Fruit fly (Drosophila melanogaster) whole organism, embryonic: ENCODE measurements around the gene TTLL4A.

Experiments used
- Atf6 ChIP-seq: fragments of 200-800 bp; sonication (Bioruptor generic); IDR thresholded peaks from 2 replicates; pipeline ENCODE4 v1.3.6; 2022; ENCODE audit warnings: missing biosample characterization, missing genetic modification characterization
- B-H2 ChIP-seq: fragments of 200-800 bp; sonication (Bioruptor generic); optimal IDR thresholded peaks from 2 replicates; lab custom pipeline; 2018; ENCODE audit warnings: missing biosample characterization, mild to moderate bottlenecking, missing genetic modification characterization
- CG10267 ChIP-seq: fragments of 200-800 bp; sonication (Bioruptor generic); optimal IDR thresholded peaks from 2 replicates; lab custom pipeline; 2018; ENCODE audit warnings: missing biosample characterization, mild to moderate bottlenecking, missing genetic modification characterization, moderate library complexity
- CG10959 ChIP-seq: fragments of 200-800 bp; sonication (Bioruptor generic); IDR thresholded peaks from 2 replicates; pipeline ENCODE4 v1.3.6; 2022; ENCODE audit warnings: missing biosample characterization, missing genetic modification characterization
- CG10979 ChIP-seq: fragments of 200-800 bp; sonication (Bioruptor generic); optimal IDR thresholded peaks from 2 replicates; lab custom pipeline; 2018; ENCODE audit warnings: missing biosample characterization, mild to moderate bottlenecking, missing genetic modification characterization, moderate library complexity
- CG11695 ChIP-seq: fragments of 200-800 bp; sonication (Bioruptor generic); IDR thresholded peaks from 3 replicates; pipeline ENCODE4 v1.3.6; 2022; ENCODE audit warnings: missing biosample characterization, missing genetic modification characterization
- CG12219 ChIP-seq: fragments of 200-800 bp; sonication (Bioruptor generic); optimal IDR thresholded peaks from 3 replicates; lab custom pipeline; 2018; ENCODE audit warnings: missing biosample characterization, mild to moderate bottlenecking, missing genetic modification characterization
- CG12659 ChIP-seq: fragments of 200-800 bp; sonication (Bioruptor generic); optimal IDR thresholded peaks from 3 replicates; lab custom pipeline; 2017; ENCODE audit warnings: mild to moderate bottlenecking, missing biosample characterization, missing genetic modification reagents, missing genetic modification characterization
- CG13287 ChIP-seq: fragments of 200-800 bp; sonication (Bioruptor generic); IDR thresholded peaks from 2 replicates; pipeline ENCODE4 v1.3.6; 2022; ENCODE audit warnings: missing biosample characterization, missing genetic modification characterization; ENCODE audit not compliant: partially characterized antibody
- CG13624 ChIP-seq: fragments of 200-800 bp; sonication (Bioruptor generic); optimal IDR thresholded peaks from 2 replicates; lab custom pipeline; 2016; ENCODE audit warnings: missing biosample characterization, missing genetic modification characterization
- CG14710 ChIP-seq: fragments of 200-800 bp; sonication (Bioruptor generic); optimal IDR thresholded peaks from 3 replicates; lab custom pipeline; 2019; ENCODE audit warnings: missing biosample characterization, mild to moderate bottlenecking, missing genetic modification characterization, moderate library complexity
- CG14965 ChIP-seq: fragments of 200-800 bp; sonication (Bioruptor generic); optimal IDR thresholded peaks from 2 replicates; lab custom pipeline; 2016; ENCODE audit warnings: missing biosample characterization, missing genetic modification characterization, borderline replicate concordance
- CG15073 ChIP-seq: fragments of 200-800 bp; sonication (Bioruptor generic); optimal IDR thresholded peaks from 2 replicates; lab custom pipeline; 2016; ENCODE audit warnings: missing biosample characterization, missing genetic modification characterization
- CG2712 ChIP-seq: fragments of 200-800 bp; optimal IDR thresholded peaks from 3 replicates; lab custom pipeline; 2019; ENCODE audit warnings: missing biosample characterization, mild to moderate bottlenecking, missing genetic modification characterization, moderate library complexity
- CG31441 ChIP-seq: fragments of 200-800 bp; sonication (Bioruptor generic); IDR thresholded peaks from 2 replicates; pipeline ENCODE4 v1.3.6; 2022; ENCODE audit warnings: missing biosample characterization, missing genetic modification characterization
- CG4617 ChIP-seq: fragments of 200-800 bp; sonication (Bioruptor generic); optimal IDR thresholded peaks from 3 replicates; lab custom pipeline; 2016; ENCODE audit warnings: missing biosample characterization, missing genetic modification characterization, borderline replicate concordance
- CG4854 ChIP-seq: fragments of 200-800 bp; sonication (Bioruptor generic); optimal IDR thresholded peaks from 2 replicates; lab custom pipeline; 2016; ENCODE audit warnings: missing biosample characterization, missing genetic modification characterization, inconsistent platforms
- CG7357 ChIP-seq: fragments of 200-800 bp; sonication (Bioruptor generic); IDR thresholded peaks from 3 replicates; pipeline ENCODE4 v1.3.6; 2022; ENCODE audit warnings: missing biosample characterization, missing genetic modification characterization
- CG7987 ChIP-seq: fragments of 200-800 bp; sonication (Bioruptor generic); optimal IDR thresholded peaks from 2 replicates; lab custom pipeline; 2018; ENCODE audit warnings: missing biosample characterization, mild to moderate bottlenecking, missing genetic modification characterization, moderate library complexity
- CG8281 ChIP-seq: fragments of 200-800 bp; sonication (Bioruptor generic); optimal IDR thresholded peaks from 2 replicates; lab custom pipeline; 2018; ENCODE audit warnings: missing biosample characterization, mild to moderate bottlenecking, missing genetic modification characterization, moderate library complexity
- CG9215 ChIP-seq: fragments of 200-800 bp; sonication (Bioruptor generic); IDR thresholded peaks from 2 replicates; pipeline ENCODE4 v1.3.6; 2022; ENCODE audit warnings: missing biosample characterization, missing genetic modification characterization
- Chrac-16 ChIP-seq: fragments of 200-800 bp; sonication (Bioruptor generic); optimal IDR thresholded peaks from 3 replicates; lab custom pipeline; 2016; ENCODE audit warnings: missing biosample characterization, missing genetic modification characterization
- CoRest ChIP-seq: fragments of 200-800 bp; sonication (Bioruptor generic); optimal IDR thresholded peaks from 3 replicates; lab custom pipeline; 2018; ENCODE audit warnings: missing biosample characterization, mild to moderate bottlenecking, missing genetic modification characterization, moderate library complexity
- Dfd ChIP-seq, 2 experiments: fragments of >200 bp; optimal IDR thresholded peaks; 2 replicates each; lab custom pipeline; 2017; ENCODE audit warnings: missing biosample characterization in 2 of 2, missing genetic modification characterization in 2 of 2
- Dip2 ChIP-seq: fragments of 200-800 bp; sonication (Bioruptor generic); IDR thresholded peaks from 2 replicates; pipeline ENCODE4 v1.3.6; 2022; ENCODE audit warnings: missing biosample characterization, missing genetic modification characterization
- Doc2 ChIP-seq: fragments of 200-800 bp; sonication (Bioruptor generic); IDR thresholded peaks from 2 replicates; pipeline ENCODE4 v1.3.6; 2022; ENCODE audit warnings: missing biosample characterization, missing genetic modification characterization
- Doc3 ChIP-seq: fragments of 200-800 bp; sonication (Bioruptor generic); IDR thresholded peaks from 3 replicates; pipeline ENCODE4 v1.3.6; 2022; ENCODE audit warnings: missing biosample characterization, missing genetic modification characterization; ENCODE audit not compliant: partially characterized antibody
- ERR ChIP-seq: fragments of 200-800 bp; sonication (Bioruptor generic); optimal IDR thresholded peaks from 2 replicates; lab custom pipeline; 2016; ENCODE audit warnings: missing biosample characterization, missing genetic modification characterization
- Pdp1 ChIP-seq, 2 experiments: fragments of 200-800 bp; sonication (Bioruptor generic); optimal IDR thresholded peaks; 3 replicates each; lab custom pipeline; 2016; ENCODE audit warnings: missing biosample characterization in 2 of 2, missing genetic modification characterization in 2 of 2, mild to moderate bottlenecking in 1 of 2, moderate library complexity in 1 of 2
- Xbp1 ChIP-seq: fragments of 200-800 bp; sonication (Bioruptor generic); optimal IDR thresholded peaks from 3 replicates; lab custom pipeline; 2016; ENCODE audit warnings: missing biosample characterization, mild to moderate bottlenecking, missing genetic modification characterization
- ash1 ChIP-seq: fragments of 200-800 bp; sonication (Bioruptor generic); optimal IDR thresholded peaks from 2 replicates; lab custom pipeline; 2018; ENCODE audit warnings: missing biosample characterization, mild to moderate bottlenecking, missing genetic modification characterization
- bsh ChIP-seq, 2 experiments: fragments of 200-800 bp; sonication (Bioruptor generic); optimal IDR thresholded peaks; 2 replicates each; lab custom pipeline; 2017 to 2018; ENCODE audit warnings: mild to moderate bottlenecking in 2 of 2, missing biosample characterization in 2 of 2, missing genetic modification characterization in 2 of 2, moderate library complexity in 1 of 2
- crc ChIP-seq: fragments of 200-800 bp; sonication (Bioruptor generic); optimal IDR thresholded peaks from 2 replicates; lab custom pipeline; 2016; ENCODE audit warnings: missing biosample characterization, missing genetic modification characterization
- fd3F ChIP-seq: fragments of 200-800 bp; sonication (Bioruptor generic); optimal IDR thresholded peaks from 2 replicates; lab custom pipeline; 2018; ENCODE audit warnings: missing biosample characterization, mild to moderate bottlenecking, missing genetic modification characterization, moderate library complexity
- fd96Cb ChIP-seq: fragments of 200-800 bp; sonication (Bioruptor generic); optimal IDR thresholded peaks from 2 replicates; lab custom pipeline; 2018; ENCODE audit warnings: missing biosample characterization, mild to moderate bottlenecking, missing genetic modification characterization, moderate library complexity
- ftz-f1 ChIP-seq: fragments of 200-800 bp; sonication (Bioruptor generic); optimal IDR thresholded peaks from 2 replicates; lab custom pipeline; 2016; ENCODE audit warnings: missing biosample characterization, missing genetic modification characterization
- gfzf ChIP-seq: fragments of 200-800 bp; sonication (Bioruptor generic); optimal IDR thresholded peaks from 2 replicates; lab custom pipeline; 2016; ENCODE audit warnings: missing biosample characterization, mild to moderate bottlenecking, missing genetic modification characterization, moderate library complexity
- gt ChIP-seq: fragments of 200-800 bp; sonication (Bioruptor generic); IDR thresholded peaks from 2 replicates; pipeline ENCODE4 v1.3.6; 2022; ENCODE audit warnings: missing biosample characterization, missing genetic modification characterization
- nmo ChIP-seq: fragments of 200-800 bp; sonication (Bioruptor generic); optimal IDR thresholded peaks from 2 replicates; lab custom pipeline; 2018; ENCODE audit warnings: missing biosample characterization, mild to moderate bottlenecking, missing genetic modification characterization, moderate library complexity
- onecut ChIP-seq: fragments of 200-800 bp; sonication (Bioruptor generic); IDR thresholded peaks from 2 replicates; pipeline ENCODE4 v1.3.6; 2022; ENCODE audit warnings: missing biosample characterization, missing genetic modification characterization
- otp ChIP-seq: fragments of 200-800 bp; sonication (Bioruptor generic); IDR thresholded peaks from 3 replicates; pipeline ENCODE4, ENCODE4 v1.3.6; 2022; ENCODE audit warnings: missing biosample characterization, missing genetic modification characterization
- run ChIP-seq: fragments of 200-800 bp; sonication (Bioruptor generic); optimal IDR thresholded peaks from 3 replicates; lab custom pipeline; 2018; ENCODE audit warnings: missing biosample characterization, mild to moderate bottlenecking, missing genetic modification characterization
- so ChIP-seq: fragments of 200-800 bp; sonication (Bioruptor generic); IDR thresholded peaks from 3 replicates; pipeline ENCODE4 v1.3.6; 2022; ENCODE audit warnings: missing biosample characterization, missing genetic modification characterization
- tgo ChIP-seq: fragments of 200-800 bp; sonication (Bioruptor generic); IDR thresholded peaks from 3 replicates; pipeline ENCODE4 v1.3.6; 2022; ENCODE audit warnings: missing biosample characterization, missing genetic modification characterization
- tio ChIP-seq: fragments of 200-800 bp; sonication (Bioruptor generic); optimal IDR thresholded peaks from 2 replicates; lab custom pipeline; 2017; ENCODE audit warnings: missing biosample characterization, missing genetic modification characterization, inconsistent platforms
- unpg ChIP-seq: fragments of 200-800 bp; sonication (Bioruptor generic); optimal IDR thresholded peaks from 3 replicates; lab custom pipeline; 2018; ENCODE audit warnings: missing biosample characterization, mild to moderate bottlenecking, missing genetic modification characterization, moderate library complexity
- zen2 ChIP-seq: fragments of 200-800 bp; sonication (Bioruptor generic); IDR thresholded peaks from 3 replicates; pipeline ENCODE4 v1.3.6; 2022; ENCODE audit warnings: missing biosample characterization, missing genetic modification characterization; ENCODE audit not compliant: partially characterized antibody
- zf30C ChIP-seq: fragments of 200-800 bp; sonication (Bioruptor generic); optimal IDR thresholded peaks from 3 replicates; lab custom pipeline; 2018; ENCODE audit warnings: missing biosample characterization, mild to moderate bottlenecking, missing genetic modification characterization

Gene TTLL4A

DNA sequence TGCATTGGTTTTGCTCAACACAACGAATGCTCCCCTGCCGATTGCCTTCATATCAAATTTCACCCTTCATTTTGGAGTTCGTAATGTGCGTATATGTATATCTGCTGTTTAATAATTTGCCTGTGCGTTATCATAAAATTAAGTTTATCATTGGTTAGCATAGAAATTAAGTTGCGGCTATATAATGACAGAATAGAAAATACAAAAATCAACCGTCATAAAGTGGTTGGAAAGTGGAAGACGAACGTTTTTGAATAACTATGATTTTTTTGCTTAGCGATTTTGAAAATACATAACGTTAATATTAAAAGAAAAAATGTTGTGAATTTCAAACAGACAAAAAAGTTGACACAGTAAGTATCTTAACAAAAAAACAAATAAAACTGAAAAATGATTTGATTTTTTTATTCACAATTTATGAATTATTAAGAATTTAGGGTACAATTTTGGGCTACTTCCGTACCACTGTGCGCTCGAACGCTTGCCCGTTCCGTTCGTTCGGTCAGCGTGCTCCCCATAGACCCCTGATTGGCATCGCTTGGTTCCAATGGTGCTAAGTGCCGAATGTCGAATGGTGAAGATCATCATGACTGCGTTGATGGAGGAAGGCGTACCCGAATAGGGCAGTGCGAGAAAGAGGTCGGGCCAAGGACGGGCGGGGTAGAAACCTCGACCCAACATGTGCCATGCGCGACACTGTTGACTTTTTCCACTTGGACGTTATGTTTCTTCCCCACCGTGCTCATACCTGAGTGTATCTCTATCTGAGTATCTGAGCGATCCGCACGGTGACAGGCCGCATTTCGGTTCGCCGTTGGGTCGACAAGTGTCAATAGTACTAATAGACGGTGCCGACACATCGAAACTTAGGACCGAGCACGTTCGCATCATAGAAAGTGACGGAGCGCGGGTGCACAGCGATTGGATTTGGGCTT lies 48.6 kb downstream of the TTLL4A start (continued):
- no peak for TF ChIP-seq CG10959
- TF ChIP-seq CG8281, result no peak
- peak; percentile 31 for TF ChIP-seq run (tag; lab: Kevin White, UChicago)
- TF ChIP-seq Xbp1, result peak; percentile 62
- TF ChIP-seq CG13287, result no peak
- TF ChIP-seq tio (GFP tag; lab: Kevin White, UChicago), result peak; percentile 53
- no peak for TF ChIP-seq Doc2 (GFP tag; lab: Robert Waterston, UW)
- no peak for TF ChIP-seq crc
- TF ChIP-seq onecut (GFP tag; lab: Robert Waterston, UW), result no peak
- TF ChIP-seq zen2, result no peak
- no peak for TF ChIP-seq CG9215 (GFP tag; lab: Robert Waterston, UW)
- no peak for TF ChIP-seq CG7357 (GFP tag; lab: Robert Waterston, UW)
- peak; percentile 28; the same call in 1 of the 3 replicates for TF ChIP-seq otp
- no peak for TF ChIP-seq Dip2 (GFP tag; lab: Robert Waterston, UW)
- TF ChIP-seq bsh (GFP tag; optimal IDR thresholded peaks at IDR 0.05; lab: Kevin White, UChicago), result peak in 1 of 2 experiments; percentile 76
- TF ChIP-seq CG14710, result peak; percentile 22
- TF ChIP-seq CG10267, result peak; percentile 56
- 0 out of 3 replicates have a peak, but pooled peaks have one; percentile 15 for TF ChIP-seq so (GFP tag; lab: Robert Waterston, UW)
- peak; percentile 17 for TF ChIP-seq ftz-f1
- 0 out of 3 replicates have a peak, but pooled peaks have one; percentile 45 for TF ChIP-seq CG11695 (GFP tag; lab: Robert Waterston, UW)
- peak; percentile 76 for TF ChIP-seq unpg (GFP tag; lab: Kevin White, UChicago)
- TF ChIP-seq Pdp1 (GFP tag; optimal IDR thresholded peaks at IDR 0.05; lab: Kevin White, UChicago), result peak; percentile 9 to 34
- peak; percentile 49 for TF ChIP-seq nmo (GFP tag; lab: Kevin White, UChicago)
- peak; percentile 67 for TF ChIP-seq CG2712 (tag; lab: Kevin White, UChicago)
- TF ChIP-seq tgo (GFP tag; lab: Robert Waterston, UW), result peak; percentile 39; the same call in 2 of the 3 replicates
- peak; percentile 74 for TF ChIP-seq CG10979 (tag; lab: Kevin White, UChicago)
- no peak for TF ChIP-seq CG4854 (GFP tag; lab: Kevin White, UChicago)
- no peak for TF ChIP-seq ERR (GFP tag; lab: Kevin White, UChicago)
- no peak for TF ChIP-seq CG7987 (GFP tag; lab: Kevin White, UChicago)
- TF ChIP-seq CG31441 (GFP tag; lab: Robert Waterston, UW), result peak; percentile 56
- peak; percentile 34 for TF ChIP-seq CG12659 (GFP tag; lab: Kevin White, UChicago)
- peak; percentile 52 for TF ChIP-seq Chrac-16 (GFP tag; lab: Kevin White, UChicago)
- TF ChIP-seq CG14965 (GFP tag; lab: Kevin White, UChicago), result no peak
- no peak for TF ChIP-seq gfzf (GFP tag; lab: Kevin White, UChicago)
- TF ChIP-seq ash1 (GFP tag; lab: Kevin White, UChicago), result no peak
- no peak for TF ChIP-seq CG12219 (GFP tag; lab: Kevin White, UChicago)
- no peak for TF ChIP-seq CG15073
- peak; percentile 44 for TF ChIP-seq fd96Cb (tag; lab: Kevin White, UChicago)
- TF ChIP-seq Dfd (GFP tag; optimal IDR thresholded peaks at IDR 0.05; lab: Kevin White, UChicago), result no peak
- TF ChIP-seq CG4617 (GFP tag; lab: Kevin White, UChicago), result no peak
- TF ChIP-seq zf30C (GFP tag; lab: Kevin White, UChicago), result no peak
- no peak for TF ChIP-seq CG13624 (GFP tag; lab: Kevin White, UChicago)
- no peak for TF ChIP-seq Doc3 (GFP tag; lab: Robert Waterston, UW)
- no peak for TF ChIP-seq gt (GFP tag; lab: Robert Waterston, UW)
- TF ChIP-seq CoRest (tag; lab: Kevin White, UChicago), result peak; percentile 70
- no peak for TF ChIP-seq B-H2 (GFP tag; lab: Kevin White, UChicago)
- peak; percentile 55; the same call in 1 of the 2 replicates for TF ChIP-seq Atf6 (GFP tag; lab: Robert Waterston, UW)
- TF ChIP-seq fd3F (GFP tag; lab: Kevin White, UChicago), result no peak
